Worm (Caenorhabditis elegans) whole organism, L2 larva: Measurements from ENCODE around the gene Y52E8A.1.

ENCODE experiments used
- C34F6.9 ChIP-seq: fragments of 150-350 bp; optimal IDR thresholded peaks from 2 replicates; lab custom pipeline; 2014; ENCODE audit warnings: missing biosample characterization, missing genetic modification characterization
- R02D3.7 ChIP-seq: fragments of 150-350 bp; optimal IDR thresholded peaks from 2 replicates; lab custom pipeline; 2014; ENCODE audit warnings: missing biosample characterization, missing genetic modification characterization
- Y55F3AM.14 ChIP-seq: fragments of 200-800 bp; sonication (Bioruptor generic); optimal IDR thresholded peaks from 2 replicates; lab custom pipeline; 2018; ENCODE audit warnings: mild to moderate bottlenecking, missing genetic modification characterization, missing compliant biosample characterization
- aly-2 ChIP-seq: fragments of 150-350 bp; optimal IDR thresholded peaks from 2 replicates; lab custom pipeline; 2014; ENCODE audit warnings: missing biosample characterization, missing genetic modification characterization
- ama-1 ChIP-seq: fragments of 150-350 bp; optimal IDR thresholded peaks from 2 replicates; lab custom pipeline; 2018; ENCODE audit warnings: inconsistent platforms
- ceh-82 ChIP-seq: fragments of 150-350 bp; optimal IDR thresholded peaks from 2 replicates; lab custom pipeline; 2014; ENCODE audit warnings: missing biosample characterization, missing genetic modification characterization
- dmd-4 ChIP-seq: sonication (generic microtip); optimal IDR thresholded peaks from 2 replicates; lab custom pipeline; 2017; ENCODE audit warnings: missing biosample characterization, missing genetic modification characterization
- elt-1 ChIP-seq: fragments of 150-350 bp; optimal IDR thresholded peaks from 2 replicates; lab custom pipeline; 2014; ENCODE audit warnings: missing biosample characterization, missing genetic modification characterization
- elt-3 ChIP-seq: sonication (generic microtip); optimal IDR thresholded peaks from 2 replicates; lab custom pipeline; 2017; ENCODE audit warnings: missing biosample characterization, missing genetic modification characterization
- fos-1 ChIP-seq: fragments of 150-350 bp; optimal IDR thresholded peaks from 2 replicates; lab custom pipeline; 2014; ENCODE audit warnings: missing biosample characterization, missing genetic modification characterization
- gmeb-1 ChIP-seq: fragments of 150-350 bp; optimal IDR thresholded peaks from 2 replicates; lab custom pipeline; 2014; ENCODE audit warnings: missing biosample characterization, missing genetic modification characterization
- lin-11 ChIP-seq: fragments of 150-350 bp; sonication (generic microtip); optimal IDR thresholded peaks from 2 replicates; lab custom pipeline; 2014; ENCODE audit warnings: missing biosample characterization, missing genetic modification characterization, inconsistent platforms, mixed read lengths
- lin-13 ChIP-seq: fragments of 150-350 bp; optimal IDR thresholded peaks from 2 replicates; lab custom pipeline; 2014; ENCODE audit warnings: missing biosample characterization, missing genetic modification reagents, missing genetic modification characterization
- lsy-2 ChIP-seq, 2 experiments: fragments of 150-350 bp in 1 of 2; sonication (generic microtip) in 1 of 2; optimal IDR thresholded peaks; 2 replicates each; lab custom pipeline; 2014 to 2017; ENCODE audit warnings: missing biosample characterization in 2 of 2, missing genetic modification characterization in 2 of 2
- mab-5 ChIP-seq: fragments of 150-350 bp; optimal IDR thresholded peaks from 2 replicates; lab custom pipeline; 2014; ENCODE audit warnings: missing biosample characterization, missing genetic modification characterization
- mdl-1 ChIP-seq, 2 experiments: fragments of 150-350 bp in 1 of 2; sonication (generic microtip) in 1 of 2; optimal IDR thresholded peaks; 2 replicates each; lab custom pipeline; 2017; ENCODE audit warnings: missing biosample characterization in 2 of 2, missing genetic modification characterization in 2 of 2
- nhr-10 ChIP-seq: sonication (generic microtip); optimal IDR thresholded peaks from 2 replicates; lab custom pipeline; 2017; ENCODE audit warnings: missing biosample characterization, missing genetic modification characterization
- nhr-11 ChIP-seq: fragments of 150-350 bp; optimal IDR thresholded peaks from 2 replicates; lab custom pipeline; 2014; ENCODE audit warnings: missing biosample characterization, missing genetic modification characterization
- nhr-129 ChIP-seq: fragments of 150-350 bp; optimal IDR thresholded peaks from 2 replicates; lab custom pipeline; 2014; ENCODE audit warnings: missing biosample characterization, missing genetic modification characterization
- nhr-25 ChIP-seq: fragments of 150-350 bp; sonication (generic microtip); optimal IDR thresholded peaks from 3 replicates; lab custom pipeline; 2014; ENCODE audit warnings: missing biosample characterization, missing genetic modification characterization
- nhr-77 ChIP-seq: fragments of 150-350 bp; optimal IDR thresholded peaks from 2 replicates; lab custom pipeline; 2014; ENCODE audit warnings: missing biosample characterization, missing genetic modification characterization
- peb-1 ChIP-seq: fragments of 150-350 bp; optimal IDR thresholded peaks from 2 replicates; lab custom pipeline; 2014; ENCODE audit warnings: missing biosample characterization, missing genetic modification characterization
- sem-4 ChIP-seq: fragments of 150-350 bp; optimal IDR thresholded peaks from 2 replicates; lab custom pipeline; 2014; ENCODE audit warnings: missing biosample characterization, missing genetic modification reagents, missing genetic modification characterization
- sma-3 ChIP-seq: sonication (generic microtip); optimal IDR thresholded peaks from 2 replicates; lab custom pipeline; 2016; ENCODE audit warnings: missing genetic modification reagents, missing genetic modification characterization, missing compliant biosample characterization
- sma-9 ChIP-seq, 2 experiments: fragments of 150-350 bp in 1 of 2; sonication (generic microtip) in 1 of 2; optimal IDR thresholded peaks; 2 replicates each; lab custom pipeline; 2014 to 2016; ENCODE audit warnings: missing genetic modification characterization in 2 of 2, mild to moderate bottlenecking in 1 of 2, missing biosample characterization in 1 of 2, missing compliant biosample characterization in 1 of 2, missing genetic modification reagents in 1 of 2, moderate library complexity in 1 of 2
- snpc-4 ChIP-seq: fragments of 150-350 bp; optimal IDR thresholded peaks from 2 replicates; lab custom pipeline; 2014; ENCODE audit warnings: missing biosample characterization, missing genetic modification characterization
- unc-39 ChIP-seq: fragments of 150-350 bp; optimal IDR thresholded peaks from 2 replicates; lab custom pipeline; 2014; ENCODE audit warnings: missing biosample characterization, missing genetic modification characterization
- unc-55 ChIP-seq: fragments of 150-350 bp; sonication (generic microtip); optimal IDR thresholded peaks from 3 replicates; lab custom pipeline; 2014; ENCODE audit warnings: missing biosample characterization, missing genetic modification reagents, missing genetic modification characterization
- unc-62 ChIP-seq: fragments of 150-350 bp; optimal IDR thresholded peaks from 2 replicates; lab custom pipeline; 2014; ENCODE audit warnings: missing biosample characterization, missing genetic modification reagents, missing genetic modification characterization
- zag-1 ChIP-seq: fragments of 150-350 bp; optimal IDR thresholded peaks from 2 replicates; lab custom pipeline; 2014; ENCODE audit warnings: missing biosample characterization, missing genetic modification characterization
- ztf-1 ChIP-seq: fragments of 200-800 bp; sonication (Bioruptor generic); conservative IDR thresholded peaks from 2 replicates; pipeline ENCODE4 v1.3.6; 2022; ENCODE audit warnings: missing genetic modification characterization, missing compliant biosample characterization
- ztf-11 ChIP-seq: sonication (generic microtip); optimal IDR thresholded peaks from 2 replicates; lab custom pipeline; 2017; ENCODE audit warnings: missing biosample characterization, missing genetic modification characterization
- ztf-4 ChIP-seq: fragments of 150-350 bp; optimal IDR thresholded peaks from 2 replicates; lab custom pipeline; 2014; ENCODE audit warnings: missing biosample characterization, missing genetic modification characterization

Y52E8A.1 gene

DNA sequence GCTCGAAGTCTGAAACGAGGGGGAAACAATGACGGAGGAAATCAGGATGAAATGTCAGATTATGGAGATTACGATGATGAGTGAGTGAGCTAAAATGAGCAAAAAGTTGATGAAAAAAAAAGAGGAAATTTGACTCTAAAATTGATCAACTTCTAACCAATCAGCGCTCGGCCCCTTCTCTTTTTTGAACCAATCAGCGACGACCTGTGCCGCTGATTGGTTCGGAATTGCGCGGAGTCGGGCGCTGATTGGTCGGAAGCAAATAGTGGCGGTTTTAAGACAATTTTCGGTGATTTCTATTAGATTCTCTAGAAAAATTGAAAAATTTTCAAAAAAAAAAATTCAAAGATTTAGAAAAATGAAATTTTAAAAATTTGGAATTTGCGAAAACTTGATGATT, 15.9 kb downstream of the Y52E8A.1 start:
- TF ChIP-seq nhr-129 (tag; lab: Kevin White, UChicago) (no peak), aly-2 (tag; lab: Kevin White, UChicago) (no peak), nhr-77 (tag; lab: Kevin White, UChicago) (no peak), zag-1 (tag; lab: Kevin White, UChicago) (no peak), nhr-25 (tag; lab: Kevin White, UChicago) (no peak), lin-13 (GFP tag; lab: Kevin White, UChicago) (no peak), sma-3 (GFP tag; lab: Kevin White, UChicago) (no peak), ama-1 (no peak), mab-5 (tag; lab: Kevin White, UChicago) (no peak), unc-39 (tag; lab: Kevin White, UChicago) (no peak), C34F6.9 (tag; lab: Kevin White, UChicago) (no peak), sma-9 (GFP tag; optimal IDR thresholded peaks at IDR 0.05; lab: Kevin White, UChicago) (no peak), sma-9 (tag; optimal IDR thresholded peaks at IDR 0.05; lab: Kevin White, UChicago) (no peak)

DNA sequence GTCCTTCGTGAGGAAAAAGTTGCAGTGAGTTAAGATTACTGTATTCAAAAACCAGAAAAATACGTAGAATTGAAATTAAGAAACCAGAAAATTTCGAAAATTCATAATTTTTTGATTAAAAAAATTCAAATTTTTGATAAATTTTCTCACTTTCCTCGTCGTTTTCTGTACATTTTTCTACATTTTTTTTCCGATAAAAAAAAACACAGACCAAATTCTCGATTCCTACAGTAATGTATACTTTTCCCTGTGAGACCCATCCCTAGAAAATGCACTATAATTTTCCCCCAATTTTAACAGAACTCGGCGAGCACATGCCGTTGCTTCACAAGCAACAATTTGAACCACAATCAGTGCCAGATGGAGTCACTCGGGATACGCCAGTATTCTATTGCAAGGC, 18.0 kb downstream of the Y52E8A.1 start, which contains the start of gene athp-2:
Gene athp-2 (plus strand): TSS at position 301 of the 400 bp plus-strand sequence.
- TF ChIP-seq nhr-10 (tag; lab: Kevin White, UChicago) = no peak
- no peak for TF ChIP-seq dmd-4 (tag; lab: Kevin White, UChicago)
- no peak for TF ChIP-seq unc-55 (GFP tag; lab: Kevin White, UChicago)
- no peak for TF ChIP-seq R02D3.7
- no peak for TF ChIP-seq lsy-2 (tag; optimal IDR thresholded peaks at IDR 0.05; lab: Kevin White, UChicago)
- no peak for TF ChIP-seq ceh-82 (tag; lab: Kevin White, UChicago)
- TF ChIP-seq elt-1 (tag; lab: Kevin White, UChicago) = no peak
- TF ChIP-seq C34F6.9 (tag; lab: Kevin White, UChicago) = no peak

DNA sequence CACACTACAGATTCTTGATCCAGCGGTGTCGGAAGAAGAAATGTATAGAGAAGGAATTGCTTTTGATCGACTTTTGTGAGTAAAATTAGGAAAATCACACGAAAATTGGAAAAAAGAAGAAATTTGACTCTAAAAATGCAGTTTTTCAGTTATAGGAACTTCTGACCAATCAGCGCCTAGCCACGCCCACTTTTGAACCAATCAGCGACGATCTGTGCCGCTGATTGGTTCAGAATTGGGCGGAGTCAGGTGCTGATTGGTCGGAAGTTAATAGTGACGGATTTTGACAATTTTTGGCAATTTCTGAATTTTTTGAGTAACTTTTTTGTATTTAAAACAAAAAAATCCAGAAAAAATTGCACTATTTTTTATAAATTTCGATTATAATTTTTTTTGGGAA, 19.6 kb downstream of the Y52E8A.1 start:
- TF ChIP-seq ztf-11 (tag; lab: Kevin White, UChicago) (no peak), ama-1 (no peak)
- TF ChIP-seq, all 48 proteins: peak for 0

DNA sequence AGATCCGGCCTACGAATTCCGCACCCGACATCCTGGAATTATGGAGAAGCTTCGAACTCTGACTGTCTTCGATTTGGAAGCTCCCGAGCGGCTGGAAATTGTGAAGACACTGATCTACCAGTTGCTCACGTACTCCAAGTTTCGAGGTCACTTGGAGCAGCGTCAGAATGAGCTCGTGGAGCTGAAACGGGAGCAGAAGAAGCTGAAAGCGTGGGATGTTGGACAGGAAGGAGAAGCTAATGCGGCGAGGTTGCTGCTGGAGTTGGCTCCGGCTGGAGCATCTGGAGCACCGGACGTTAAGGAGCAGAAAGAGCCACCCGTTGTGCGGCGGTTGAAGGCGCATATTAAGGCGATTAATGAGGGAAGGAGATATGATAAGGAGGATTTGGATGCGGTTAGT, 22.5 kb downstream of the Y52E8A.1 start:
- TF ChIP-seq Y55F3AM.14 (GFP tag; lab: Kevin White, UChicago) = no peak
- no peak for TF ChIP-seq nhr-77 (tag; lab: Kevin White, UChicago)
- no peak for TF ChIP-seq sma-3 (GFP tag; lab: Kevin White, UChicago)
- TF ChIP-seq elt-1 (tag; lab: Kevin White, UChicago) = no peak
- no peak for TF ChIP-seq mdl-1 (tag; optimal IDR thresholded peaks at IDR 0.05; lab: Kevin White, UChicago)
- TF ChIP-seq fos-1 (tag; lab: Kevin White, UChicago) = no peak
- no peak for TF ChIP-seq nhr-129 (tag; lab: Kevin White, UChicago)
- no peak for TF ChIP-seq R02D3.7
- TF ChIP-seq lin-11 (tag; lab: Kevin White, UChicago) = no peak
- TF ChIP-seq ama-1 = no peak
- no peak for TF ChIP-seq snpc-4 (tag; lab: Kevin White, UChicago)
- TF ChIP-seq mab-5 (tag; lab: Kevin White, UChicago) = no peak
- no peak for TF ChIP-seq sem-4 (tag; lab: Kevin White, UChicago)
- no peak for TF ChIP-seq nhr-11
- no peak for TF ChIP-seq elt-3 (tag; lab: Kevin White, UChicago)
- TF ChIP-seq peb-1 = no peak
- TF ChIP-seq lin-13 (GFP tag; lab: Kevin White, UChicago) = no peak
- TF ChIP-seq ztf-4 (tag; lab: Kevin White, UChicago) = no peak
- TF ChIP-seq, all 48 proteins: peak for 0

DNA sequence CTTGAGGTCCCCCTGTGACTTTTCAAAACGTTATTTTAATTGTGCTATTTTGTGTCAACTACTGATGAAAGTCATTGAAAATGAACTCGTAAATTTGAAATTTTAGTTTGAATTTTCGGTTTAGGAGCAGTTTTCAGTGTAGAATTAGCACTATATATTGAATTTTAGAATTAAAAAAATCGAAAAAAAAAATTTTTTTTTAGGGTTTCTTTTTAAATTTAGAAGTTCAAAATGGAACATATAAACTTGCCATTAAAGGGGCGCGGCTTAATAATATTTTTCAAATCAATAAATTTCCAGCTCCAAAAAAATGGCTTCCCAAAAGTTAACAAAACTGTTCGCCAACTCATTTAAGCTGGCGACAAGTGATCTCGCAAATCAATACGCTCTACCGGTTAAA, 29.0 kb downstream of the Y52E8A.1 start, which contains the start of gene H20J04.9:
Gene H20J04.9 (plus strand): TSS at position 301 of the 400 bp plus-strand sequence.
- TF ChIP-seq unc-62 (GFP tag; lab: Kevin White, UChicago) (no peak), lin-11 (tag; lab: Kevin White, UChicago) (no peak), aly-2 (tag; lab: Kevin White, UChicago) (no peak), ztf-1 (GFP tag; lab: Robert Waterston, UW) (no peak), zag-1 (tag; lab: Kevin White, UChicago) (no peak), nhr-129 (tag; lab: Kevin White, UChicago) (no peak), mab-5 (tag; lab: Kevin White, UChicago) (no peak), gmeb-1 (tag; lab: Kevin White, UChicago) (no peak)
- TF ChIP-seq, all 48 proteins: peak for 0
